Worm (Caenorhabditis elegans) whole organism, L1 larva: ENCODE results near the gene mam-5.

Source experiments
- alr-1 ChIP-seq: fragments of 200-800 bp; sonication (Bioruptor generic); optimal IDR thresholded peaks from 2 replicates; lab custom pipeline; 2018; ENCODE audit warnings: borderline replicate concordance, mild to moderate bottlenecking, missing genetic modification characterization, missing compliant biosample characterization
- dpl-1 ChIP-seq, 3 experiments: fragments of 150-350 bp in 2 of 3; sonication (generic microtip) in 1 of 3; optimal IDR thresholded peaks; 2 replicates each; lab custom pipeline; 2014 to 2017; ENCODE audit warnings: missing biosample characterization in 3 of 3, missing genetic modification characterization in 3 of 3, missing genetic modification reagents in 3 of 3
- elt-2 ChIP-seq: sonication (generic microtip); optimal IDR thresholded peaks from 2 replicates; lab custom pipeline; 2016; ENCODE audit warnings: missing genetic modification characterization, mild to moderate bottlenecking, inconsistent platforms, missing compliant biosample characterization, missing genetic modification reagents
- snpc-4 ChIP-seq: fragments of 150-350 bp; optimal IDR thresholded peaks from 2 replicates; lab custom pipeline; 2014; ENCODE audit warnings: missing biosample characterization, missing genetic modification characterization
- sptf-1 ChIP-seq: fragments of 150-350 bp; optimal IDR thresholded peaks from 2 replicates; lab custom pipeline; 2014; ENCODE audit warnings: missing biosample characterization, missing genetic modification characterization

DNA sequence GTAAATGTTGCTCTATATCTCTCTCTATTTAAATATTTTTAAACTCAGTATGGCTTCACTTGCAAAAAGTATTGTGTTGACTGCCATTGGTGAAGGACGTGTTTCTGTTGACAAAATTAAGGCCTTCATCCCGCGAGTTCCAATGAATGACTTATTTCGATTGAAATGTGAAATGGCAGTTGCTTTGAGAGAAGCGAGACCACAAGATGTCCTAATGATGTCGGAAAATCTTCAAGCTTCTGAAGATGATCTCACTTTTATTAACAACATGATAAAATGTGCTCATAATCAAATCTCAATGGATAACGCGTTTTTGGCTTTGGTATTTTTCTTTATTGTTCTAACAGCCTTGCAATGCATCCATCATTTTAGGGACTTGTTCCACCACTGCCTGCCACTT lies 31.2 kb upstream of the mam-5 start, which contains the start of gene ceh-75:
- TF ChIP-seq snpc-4 (tag; lab: Kevin White, UChicago) = no peak
- TF ChIP-seq sptf-1 (tag; lab: Kevin White, UChicago) = no peak
- no peak for TF ChIP-seq alr-1
- no peak for TF ChIP-seq elt-2
- TF ChIP-seq dpl-1 (GFP tag; optimal IDR thresholded peaks at IDR 0.05; lab: Kevin White, UChicago) = no peak
